Fruit fly (Drosophila melanogaster) whole organism, prepupa: ENCODE data around the gene smg.
A peak's percentile ranks its signal among the peaks of the same experiment; 100 is the strongest.

Experiments
- Blimp-1 ChIP-seq: fragments of 200-800 bp; sonication (Bioruptor generic); optimal IDR thresholded peaks from 3 replicates; lab custom pipeline; 2017; ENCODE audit warnings: missing biosample characterization, missing genetic modification characterization, mild to moderate bottlenecking, moderate library complexity, missing genetic modification reagents
- CG10631 ChIP-seq: fragments of 200-800 bp; sonication (Bioruptor generic); optimal IDR thresholded peaks from 2 replicates; lab custom pipeline; 2016; ENCODE audit warnings: missing biosample characterization, missing genetic modification characterization
- CG11762 ChIP-seq: fragments of 200-800 bp; sonication (Bioruptor generic); optimal IDR thresholded peaks from 3 replicates; lab custom pipeline; 2016; ENCODE audit warnings: missing biosample characterization, missing genetic modification characterization; ENCODE audit not compliant: insufficient read depth
- CG11902 ChIP-seq: fragments of 200-800 bp; sonication (Bioruptor generic); optimal IDR thresholded peaks from 3 replicates; lab custom pipeline; 2016; ENCODE audit warnings: missing biosample characterization, missing genetic modification characterization
- CG15336 ChIP-seq: fragments of 200-800 bp; sonication (Bioruptor generic); IDR thresholded peaks from 2 replicates; pipeline ENCODE4 v1.3.6; 2022; ENCODE audit warnings: missing biosample characterization, missing genetic modification characterization
- CG3032 ChIP-seq: fragments of 200-800 bp; optimal IDR thresholded peaks from 2 replicates; lab custom pipeline; 2019; ENCODE audit warnings: missing biosample characterization, mild to moderate bottlenecking, missing genetic modification characterization, moderate library complexity
- CG31627 ChIP-seq: fragments of 200-800 bp; sonication (Bioruptor generic); optimal IDR thresholded peaks from 3 replicates; lab custom pipeline; 2016; ENCODE audit warnings: missing biosample characterization, missing genetic modification characterization
- CG32006 ChIP-seq: fragments of 200-800 bp; sonication (Bioruptor generic); optimal IDR thresholded peaks from 3 replicates; lab custom pipeline; 2017; ENCODE audit warnings: missing biosample characterization, mild to moderate bottlenecking, missing genetic modification characterization
- CG34406 ChIP-seq: fragments of 200-800 bp; sonication (Bioruptor generic); optimal IDR thresholded peaks from 3 replicates; lab custom pipeline; 2016; ENCODE audit warnings: missing biosample characterization, missing genetic modification characterization
- CG4318 ChIP-seq: fragments of 200-800 bp; sonication (Bioruptor generic); optimal IDR thresholded peaks from 3 replicates; lab custom pipeline; 2017; ENCODE audit warnings: missing biosample characterization, mild to moderate bottlenecking, missing genetic modification characterization
- CG6163 ChIP-seq: fragments of 200-800 bp; sonication (Bioruptor generic); IDR thresholded peaks from 3 replicates; pipeline ENCODE4 v1.3.6; 2022; ENCODE audit warnings: missing biosample characterization, missing genetic modification characterization
- CG6276 ChIP-seq: fragments of 200-800 bp; sonication (Bioruptor generic); optimal IDR thresholded peaks from 2 replicates; lab custom pipeline; 2017; ENCODE audit warnings: missing biosample characterization, mild to moderate bottlenecking, missing genetic modification characterization
- CG6792 ChIP-seq: fragments of 200-800 bp; sonication (Bioruptor generic); optimal IDR thresholded peaks from 3 replicates; lab custom pipeline; 2016; ENCODE audit warnings: missing biosample characterization, missing genetic modification characterization
- CG6808 ChIP-seq: fragments of 200-800 bp; sonication (Bioruptor generic); optimal IDR thresholded peaks from 3 replicates; lab custom pipeline; 2017; ENCODE audit warnings: missing biosample characterization, missing genetic modification characterization, mild to moderate bottlenecking, moderate library complexity, missing genetic modification reagents
- CG6854 ChIP-seq: fragments of 200-800 bp; sonication (Bioruptor generic); optimal IDR thresholded peaks from 2 replicates; lab custom pipeline; 2017; ENCODE audit warnings: missing biosample characterization, mild to moderate bottlenecking, missing genetic modification characterization
- CG7368 ChIP-seq: fragments of 200-800 bp; sonication (Bioruptor generic); optimal IDR thresholded peaks from 3 replicates; lab custom pipeline; 2016; ENCODE audit warnings: missing biosample characterization, missing genetic modification characterization
- CG8119 ChIP-seq: fragments of 200-800 bp; sonication (Bioruptor generic); IDR thresholded peaks from 3 replicates; pipeline ENCODE4 v1.3.6; 2022; ENCODE audit warnings: missing biosample characterization, missing genetic modification characterization
- CG8319 ChIP-seq: fragments of 200-800 bp; sonication (Bioruptor generic); optimal IDR thresholded peaks from 3 replicates; lab custom pipeline; 2016; ENCODE audit warnings: missing biosample characterization, missing genetic modification characterization
- CG8632 ChIP-seq: fragments of 200-800 bp; sonication (Bioruptor generic); optimal IDR thresholded peaks from 3 replicates; lab custom pipeline; 2016; ENCODE audit warnings: missing biosample characterization, missing genetic modification characterization
- CG9139 ChIP-seq: fragments of 200-800 bp; sonication (Bioruptor generic); optimal IDR thresholded peaks from 3 replicates; lab custom pipeline; 2017; ENCODE audit warnings: missing biosample characterization, mild to moderate bottlenecking, missing genetic modification characterization
- Eip78C ChIP-seq: fragments of 200-800 bp; sonication (Bioruptor generic); peaks from one replicate; lab custom pipeline; 2016; ENCODE audit warnings: missing biosample characterization, missing genetic modification characterization
- Eip93F ChIP-seq: fragments of 200-800 bp; sonication (Bioruptor generic); optimal IDR thresholded peaks from 2 replicates; lab custom pipeline; 2016; ENCODE audit warnings: missing biosample characterization, mild to moderate bottlenecking, missing genetic modification characterization
- Ets21C ChIP-seq: fragments of 200-800 bp; sonication (Bioruptor generic); optimal IDR thresholded peaks from 3 replicates; lab custom pipeline; 2016; ENCODE audit warnings: missing biosample characterization, missing genetic modification characterization
- Gug ChIP-seq: fragments of 200-800 bp; sonication (Bioruptor generic); IDR thresholded peaks from 2 replicates; pipeline ENCODE4 v1.3.6; 2022; ENCODE audit warnings: missing biosample characterization, missing genetic modification characterization
- Hr38 ChIP-seq: sonication (Bioruptor generic); optimal IDR thresholded peaks from 2 replicates; lab custom pipeline; 2016; ENCODE audit warnings: missing biosample characterization, missing genetic modification characterization
- Lpt ChIP-seq: fragments of 200-800 bp; sonication (Bioruptor generic); optimal IDR thresholded peaks from 3 replicates; lab custom pipeline; 2016; ENCODE audit warnings: missing biosample characterization, missing genetic modification characterization
- OdsH ChIP-seq: fragments of 200-800 bp; sonication (Bioruptor generic); optimal IDR thresholded peaks from 3 replicates; lab custom pipeline; 2016; ENCODE audit warnings: missing biosample characterization, missing genetic modification characterization
- Smox ChIP-seq: fragments of 200-800 bp; sonication (Bioruptor generic); optimal IDR thresholded peaks from 3 replicates; lab custom pipeline; 2016; ENCODE audit warnings: missing biosample characterization, missing genetic modification characterization
- Sox102F ChIP-seq: fragments of 200-800 bp; sonication (Bioruptor generic); optimal IDR thresholded peaks from 2 replicates; lab custom pipeline; 2016; ENCODE audit warnings: missing biosample characterization, mild to moderate bottlenecking, missing genetic modification characterization
- Sox14 ChIP-seq: fragments of 200-800 bp; sonication (Bioruptor generic); optimal IDR thresholded peaks from 3 replicates; lab custom pipeline; 2016; ENCODE audit warnings: missing biosample characterization, missing genetic modification characterization
- Sox15 ChIP-seq: fragments of 200-800 bp; sonication (Bioruptor generic); optimal IDR thresholded peaks from 3 replicates; lab custom pipeline; 2016; ENCODE audit warnings: missing biosample characterization, missing genetic modification characterization
- achi ChIP-seq: fragments of 200-800 bp; sonication (Bioruptor generic); optimal IDR thresholded peaks from 3 replicates; lab custom pipeline; 2016; ENCODE audit warnings: missing biosample characterization, missing genetic modification characterization
- acj6 ChIP-seq: fragments of 200-800 bp; sonication (Bioruptor generic); optimal IDR thresholded peaks from 3 replicates; lab custom pipeline; 2016; ENCODE audit warnings: missing biosample characterization, missing genetic modification characterization
- dac ChIP-seq: fragments of 200-800 bp; sonication (Bioruptor generic); optimal IDR thresholded peaks from 2 replicates; lab custom pipeline; 2017; ENCODE audit warnings: missing biosample characterization, mild to moderate bottlenecking, missing genetic modification characterization
- dsx ChIP-seq: fragments of 200-800 bp; optimal IDR thresholded peaks from 3 replicates; lab custom pipeline; 2019; ENCODE audit warnings: missing biosample characterization, mild to moderate bottlenecking, missing genetic modification characterization, moderate library complexity; ENCODE audit not compliant: poor library complexity, severe bottlenecking
- eg ChIP-seq: fragments of 200-800 bp; sonication (Bioruptor generic); IDR thresholded peaks from 3 replicates; pipeline ENCODE4 v1.3.6; 2022; ENCODE audit warnings: missing biosample characterization, missing genetic modification characterization
- esn ChIP-seq: fragments of 200-800 bp; sonication (Bioruptor generic); optimal IDR thresholded peaks from 2 replicates; lab custom pipeline; 2016; ENCODE audit warnings: missing biosample characterization, mild to moderate bottlenecking, missing genetic modification characterization, moderate library complexity
- fd59A ChIP-seq: fragments of 200-800 bp; sonication (Bioruptor generic); optimal IDR thresholded peaks from 2 replicates; lab custom pipeline; 2017; ENCODE audit warnings: missing biosample characterization, mild to moderate bottlenecking, missing genetic modification characterization, missing genetic modification reagents
- net ChIP-seq: fragments of 200-800 bp; sonication (Bioruptor generic); optimal IDR thresholded peaks from 3 replicates; lab custom pipeline; 2016; ENCODE audit warnings: missing biosample characterization, missing genetic modification characterization
- pdm3 ChIP-seq: fragments of 200-800 bp; sonication (Bioruptor generic); optimal IDR thresholded peaks from 3 replicates; lab custom pipeline; 2016; ENCODE audit warnings: missing biosample characterization, missing genetic modification characterization
- spab ChIP-seq: fragments of 200-800 bp; sonication (Bioruptor generic); optimal IDR thresholded peaks from 2 replicates; lab custom pipeline; 2017; ENCODE audit warnings: missing biosample characterization, mild to moderate bottlenecking, missing genetic modification characterization, missing genetic modification reagents
- ss ChIP-seq, 2 experiments: fragments of 200-800 bp; sonication (Bioruptor generic); optimal IDR thresholded peaks; 2 replicates in 1 of 2; 3 replicates in 1 of 2; lab custom pipeline; 2017 to 2018; ENCODE audit warnings: mild to moderate bottlenecking in 2 of 2, missing biosample characterization in 2 of 2, missing genetic modification characterization in 2 of 2, moderate library complexity in 1 of 2
- vri ChIP-seq: fragments of 200-800 bp; sonication (Bioruptor generic); optimal IDR thresholded peaks from 3 replicates; lab custom pipeline; 2016; ENCODE audit warnings: missing biosample characterization, mild to moderate bottlenecking, missing genetic modification characterization

The smg gene

dm6 chr3L:8954648-8955033 lies 43.1 kb downstream of the smg start, which contains the start of gene GNBP3 (continued):
- TF ChIP-seq spab (peak; percentile 85), CG9139 (GFP tag; lab: Kevin White, UChicago) (peak; percentile 88), CG6163 (peak; percentile 97), Ets21C (GFP tag; lab: Kevin White, UChicago) (peak; percentile 84), Sox14 (GFP tag; lab: Kevin White, UChicago) (peak; percentile 91), Hr38 (no peak), Lpt (GFP tag; lab: Kevin White, UChicago) (peak; percentile 84), CG6792 (GFP tag; lab: Kevin White, UChicago) (peak; percentile 93), Eip93F (GFP tag; lab: Kevin White, UChicago) (peak; percentile 97), achi (GFP tag; lab: Kevin White, UChicago) (peak; percentile 90), CG8119 (GFP tag; lab: Robert Waterston, UW) (peak; percentile 86), CG4318 (GFP tag; lab: Kevin White, UChicago) (no peak), dac (peak; percentile 75), Smox (GFP tag; lab: Kevin White, UChicago) (peak; percentile 94), pdm3 (GFP tag; lab: Kevin White, UChicago) (no peak)

DNA sequence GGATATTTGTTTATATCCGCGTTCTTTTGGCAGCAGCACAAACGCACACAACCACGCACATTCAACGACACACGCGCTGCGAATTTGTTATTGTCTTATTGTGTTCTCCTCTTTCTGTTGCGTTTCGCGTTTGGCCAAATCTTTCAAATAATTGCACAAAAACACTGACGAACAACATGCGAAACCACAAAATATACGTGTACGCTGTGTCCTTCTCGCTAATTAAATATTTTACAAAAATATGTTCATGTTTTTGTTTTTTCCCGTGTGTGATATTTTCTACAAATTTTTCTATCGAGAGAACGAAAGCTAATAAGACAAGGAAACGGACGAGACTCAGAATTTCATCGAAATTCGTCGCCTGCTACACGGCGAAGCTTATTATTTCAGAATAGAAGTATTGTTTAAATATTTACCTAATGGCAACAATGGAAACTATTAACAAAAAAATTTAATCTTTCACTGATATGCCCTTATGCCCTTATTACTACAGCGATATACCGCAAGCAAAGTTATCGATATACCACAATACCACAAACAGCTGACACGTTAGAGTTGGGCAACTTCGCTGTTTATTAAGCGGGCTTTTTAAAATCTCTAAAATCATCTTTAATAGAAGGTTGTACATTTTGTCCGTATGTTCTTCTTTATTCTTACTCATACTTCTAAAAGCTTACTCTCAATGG lies 43.7 kb downstream of the smg start, which contains the start of the genes CG43783 and orb2:
Gene CG43783, minus strand, starts transcription at position 311 of the 686 bp plus-strand sequence.
Gene orb2, minus strand, starts transcription at position 502 of the 686 bp plus-strand sequence.
- no peak for TF ChIP-seq Sox15 (GFP tag; lab: Kevin White, UChicago)
- TF ChIP-seq Eip78C (GFP tag; lab: Kevin White, UChicago): peak; percentile 69
- peak; percentile 1 for TF ChIP-seq CG11762

DNA sequence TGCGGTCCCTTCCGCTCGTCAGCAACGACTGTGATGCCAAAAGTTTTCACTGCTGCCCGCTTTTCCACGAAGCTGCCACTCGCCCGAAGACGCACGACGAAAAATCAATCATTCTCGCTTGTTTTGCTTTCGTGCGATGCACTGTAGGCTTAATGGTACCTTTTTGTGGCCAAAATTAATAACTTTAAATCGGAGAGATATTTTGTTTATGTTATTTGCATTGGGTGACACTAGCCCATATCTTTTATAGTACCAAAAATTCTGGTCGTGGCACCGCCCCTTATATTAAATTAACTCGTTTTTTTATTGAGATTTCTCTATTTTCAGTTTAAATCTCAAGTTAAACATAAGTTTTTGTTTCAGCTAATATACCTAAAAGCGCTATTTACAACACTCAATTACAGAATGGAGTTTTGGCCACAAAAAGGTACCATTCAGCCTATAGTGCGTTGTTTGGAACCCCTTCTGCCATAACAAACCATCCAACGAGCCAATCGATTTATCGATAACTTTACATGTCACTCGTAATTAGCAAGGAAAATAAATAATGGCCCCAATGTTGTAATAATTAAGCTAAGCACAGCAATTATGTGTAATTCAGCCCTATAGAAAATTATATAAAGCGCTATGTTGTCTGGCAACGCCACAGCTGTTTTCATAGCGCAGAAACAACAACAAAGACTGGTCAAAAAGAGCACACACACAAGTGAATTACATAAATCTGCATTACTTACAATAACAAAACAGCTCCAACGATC lies 44.4 kb downstream of the smg start:
- TF ChIP-seq CG6808 (GFP tag; lab: Kevin White, UChicago) (peak; percentile 64), fd59A (GFP tag; lab: Kevin White, UChicago) (peak; percentile 51), CG8319 (GFP tag; lab: Kevin White, UChicago) (no peak), achi (GFP tag; lab: Kevin White, UChicago) (peak; percentile 46), CG8119 (GFP tag; lab: Robert Waterston, UW) (peak; percentile 68; the same call in 2 of the 3 replicates), CG10631 (peak; percentile 78), CG6276 (GFP tag; lab: Kevin White, UChicago) (peak; percentile 78), CG6792 (GFP tag; lab: Kevin White, UChicago) (peak; percentile 55), Sox102F (GFP tag; lab: Kevin White, UChicago) (peak; percentile 68), pdm3 (GFP tag; lab: Kevin White, UChicago) (peak; percentile 63), Eip78C (GFP tag; lab: Kevin White, UChicago) (peak; percentile 91), OdsH (GFP tag; lab: Kevin White, UChicago) (peak; percentile 31), CG32006 (peak; percentile 90), CG31627 (GFP tag; lab: Kevin White, UChicago) (peak; percentile 44), esn (GFP tag; lab: Kevin White, UChicago) (peak; percentile 74), CG11762 (peak; percentile 38), CG4318 (GFP tag; lab: Kevin White, UChicago) (peak; percentile 60), eg (GFP tag; lab: Robert Waterston, UW) (peak; percentile 40; the same call in 2 of the 3 replicates), CG34406 (peak; percentile 3), CG3032 (peak; percentile 71), CG7368 (GFP tag; lab: Kevin White, UChicago) (peak; percentile 21), vri (GFP tag; lab: Kevin White, UChicago) (peak; percentile 7), acj6 (GFP tag; lab: Kevin White, UChicago) (peak; percentile 42), dsx (GFP tag; lab: Kevin White, UChicago) (peak; percentile 46), CG15336 (GFP tag; lab: Robert Waterston, UW) (peak; percentile 72; the same call in 1 of the 2 replicates), CG8632 (GFP tag; lab: Kevin White, UChicago) (peak; percentile 47), Blimp-1 (no peak), ss (GFP tag; optimal IDR thresholded peaks at IDR 0.05; lab: Kevin White, UChicago) (peak; percentile 56 to 58), CG6854 (GFP tag; lab: Kevin White, UChicago) (peak; percentile 10), Hr38 (no peak), CG11902 (GFP tag; lab: Kevin White, UChicago) (no peak), Gug (peak; percentile 41; the same call in 1 of the 2 replicates), CG6163 (no peak; the same call in 2 of the 3 replicates), net (GFP tag; lab: Kevin White, UChicago) (peak; percentile 67)
